Worm (Caenorhabditis elegans) whole organism, early embryonic: ENCODE data around the gene hsp-90.

Source experiments
- B0310.2 ChIP-seq: sonication (generic microtip); optimal IDR thresholded peaks from 2 replicates; lab custom pipeline; 2016; ENCODE audit warnings: mild to moderate bottlenecking, missing genetic modification characterization, missing compliant biosample characterization
- F13C5.2 ChIP-seq: sonication (generic microtip); optimal IDR thresholded peaks from 2 replicates; lab custom pipeline; 2017; ENCODE audit warnings: mild to moderate bottlenecking, missing genetic modification characterization, inconsistent platforms, missing compliant biosample characterization
- aly-1 ChIP-seq: sonication (generic microtip); optimal IDR thresholded peaks from 2 replicates; lab custom pipeline; 2016; ENCODE audit warnings: missing genetic modification characterization, missing compliant biosample characterization
- ama-1 ChIP-seq: fragments of 150-350 bp; optimal IDR thresholded peaks from 2 replicates; lab custom pipeline; 2014
- ceh-13 ChIP-seq: fragments of 200-800 bp; sonication (Bioruptor generic); optimal IDR thresholded peaks from 2 replicates; lab custom pipeline; 2018; ENCODE audit warnings: mild to moderate bottlenecking, missing genetic modification characterization, missing compliant biosample characterization
- ceh-36 ChIP-seq: sonication (generic microtip); optimal IDR thresholded peaks from 2 replicates; lab custom pipeline; 2016; ENCODE audit warnings: missing genetic modification characterization, inconsistent platforms, missing compliant biosample characterization
- ets-7 ChIP-seq: sonication (generic microtip); optimal IDR thresholded peaks from 2 replicates; lab custom pipeline; 2016; ENCODE audit warnings: missing genotype, missing genetic modification characterization, missing compliant biosample characterization
- flt-1 ChIP-seq: fragments of 200-800 bp; sonication (Bioruptor generic); IDR thresholded peaks from 2 replicates; pipeline ENCODE4 v1.3.6; 2022; ENCODE audit warnings: missing genetic modification characterization, missing compliant biosample characterization
- hmbx-1 ChIP-seq: sonication (generic microtip); optimal IDR thresholded peaks from 2 replicates; lab custom pipeline; 2016; ENCODE audit warnings: mild to moderate bottlenecking, missing genetic modification characterization, missing compliant biosample characterization
- hmg-4 ChIP-seq: fragments of 200-800 bp; sonication (Bioruptor generic); optimal IDR thresholded peaks from 2 replicates; lab custom pipeline; 2018; ENCODE audit warnings: mild to moderate bottlenecking, missing genetic modification characterization, missing compliant biosample characterization
- hnd-1 ChIP-seq: sonication (generic microtip); optimal IDR thresholded peaks from 2 replicates; lab custom pipeline; 2016; ENCODE audit warnings: missing genetic modification characterization, missing compliant biosample characterization
- pes-1 ChIP-seq: fragments of 200-800 bp; sonication (Bioruptor generic); IDR thresholded peaks from 2 replicates; pipeline ENCODE4 v1.3.6; 2022; ENCODE audit warnings: missing genetic modification reagents, missing genetic modification characterization, missing compliant biosample characterization
- scrt-1 ChIP-seq: fragments of 200-800 bp; sonication (Bioruptor generic); IDR thresholded peaks from 2 replicates; pipeline ENCODE4 v1.3.6; 2022; ENCODE audit warnings: missing genetic modification characterization, missing compliant biosample characterization
- sea-1 ChIP-seq: fragments of 200-800 bp; sonication (Bioruptor generic); conservative IDR thresholded peaks from 2 replicates; pipeline ENCODE4 v1.3.6; 2022; ENCODE audit warnings: missing genetic modification characterization, missing compliant biosample characterization
- tbx-11 ChIP-seq: fragments of 200-800 bp; sonication (Bioruptor generic); IDR thresholded peaks from 2 replicates; pipeline ENCODE4 v1.3.6; 2022; ENCODE audit warnings: missing genetic modification characterization, missing compliant biosample characterization
- tbx-37 ChIP-seq: fragments of 200-800 bp; sonication (Bioruptor generic); conservative IDR thresholded peaks from 2 replicates; pipeline ENCODE4 v1.3.6; 2022; ENCODE audit warnings: missing genetic modification reagents, missing genetic modification characterization, missing compliant biosample characterization
- tra-4 ChIP-seq: sonication (generic microtip); optimal IDR thresholded peaks from 2 replicates; lab custom pipeline; 2017; ENCODE audit warnings: missing genetic modification characterization, missing compliant biosample characterization

hsp-90 gene

DNA sequence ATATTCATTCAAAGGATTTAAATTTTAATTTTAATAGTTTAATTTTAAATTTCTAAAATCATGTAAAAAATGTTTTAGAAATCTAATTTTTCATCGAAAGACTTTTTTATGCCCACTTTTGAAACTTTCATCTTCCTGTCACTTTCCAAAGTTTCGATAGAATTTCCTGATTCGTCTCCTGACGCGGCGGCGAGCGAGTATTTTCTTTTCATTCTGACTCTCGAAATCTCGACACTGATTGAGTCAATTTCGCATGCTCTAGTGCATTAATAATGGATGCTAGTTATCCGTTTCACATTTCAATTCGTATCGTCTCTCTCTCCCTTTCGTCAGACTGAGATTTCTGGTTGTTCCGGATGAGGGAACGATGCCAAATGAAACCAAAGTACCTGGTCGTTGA is 35.9 kb upstream of the hsp-90 start:
- no peak for TF ChIP-seq F13C5.2
- TF ChIP-seq ets-7 (tag; lab: Kevin White, UChicago): no peak
- TF ChIP-seq flt-1: no peak
- no peak for TF ChIP-seq scrt-1 (GFP tag; lab: Robert Waterston, UW)
- no peak for TF ChIP-seq tbx-11 (GFP tag; lab: Robert Waterston, UW)
- TF ChIP-seq tra-4 (tag; lab: Kevin White, UChicago): no peak

DNA sequence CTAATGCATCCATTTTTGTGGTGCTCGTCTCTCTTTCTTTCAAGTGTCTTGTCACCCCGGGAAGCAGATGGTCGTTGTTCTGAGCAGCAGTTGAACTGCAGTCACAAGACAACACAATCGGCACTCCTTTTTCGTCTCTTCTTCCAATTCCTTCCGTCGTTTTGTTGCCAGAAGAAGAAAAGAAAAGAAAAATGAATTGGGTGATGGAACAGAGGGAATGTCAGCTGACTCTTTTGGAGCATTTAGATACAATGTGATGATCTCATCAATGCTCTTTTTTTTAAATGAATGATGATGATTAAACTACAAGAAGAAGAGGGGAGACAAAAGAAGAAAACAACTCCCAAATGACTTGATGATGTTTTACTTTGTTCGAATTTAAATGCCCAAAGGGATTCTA is 34.8 kb upstream of the hsp-90 start:
- no peak for TF ChIP-seq tbx-37
- TF ChIP-seq flt-1: no peak
- TF ChIP-seq hmg-4 (GFP tag; lab: Kevin White, UChicago): no peak
- no peak for TF ChIP-seq B0310.2 (tag; lab: Kevin White, UChicago)
- no peak for TF ChIP-seq aly-1 (tag; lab: Kevin White, UChicago)
- no peak for TF ChIP-seq scrt-1 (GFP tag; lab: Robert Waterston, UW)
- TF ChIP-seq ama-1 (lab: Kevin White, UChicago): no peak
- no peak for TF ChIP-seq tra-4 (tag; lab: Kevin White, UChicago)
- TF ChIP-seq sea-1 (GFP tag; lab: Robert Waterston, UW): no peak
- no peak for TF ChIP-seq hnd-1 (tag; lab: Kevin White, UChicago)
- TF ChIP-seq tbx-11 (GFP tag; lab: Robert Waterston, UW): no peak

DNA sequence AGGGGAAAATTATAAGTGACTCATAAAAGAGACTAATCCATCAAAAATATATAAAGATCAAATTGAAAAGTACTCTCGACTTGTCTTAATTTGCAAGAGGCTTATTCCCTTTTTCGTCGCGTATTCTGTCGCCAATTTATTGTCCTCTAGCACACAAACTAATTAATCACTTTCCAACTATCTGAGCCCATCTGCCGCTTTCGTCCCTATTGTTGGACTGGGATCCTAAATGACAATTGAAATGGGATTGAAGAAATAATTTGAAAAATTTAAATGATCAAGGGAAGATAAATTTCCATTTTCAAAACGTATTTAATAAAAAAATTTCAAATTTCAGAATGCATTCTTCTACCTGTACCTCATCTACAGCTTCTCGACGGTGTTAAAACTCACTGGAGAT is 34.1 kb upstream of the hsp-90 start:
- TF ChIP-seq tra-4 (tag; lab: Kevin White, UChicago): no peak
- TF ChIP-seq hnd-1 (tag; lab: Kevin White, UChicago): no peak
- TF ChIP-seq tbx-37: no peak

DNA sequence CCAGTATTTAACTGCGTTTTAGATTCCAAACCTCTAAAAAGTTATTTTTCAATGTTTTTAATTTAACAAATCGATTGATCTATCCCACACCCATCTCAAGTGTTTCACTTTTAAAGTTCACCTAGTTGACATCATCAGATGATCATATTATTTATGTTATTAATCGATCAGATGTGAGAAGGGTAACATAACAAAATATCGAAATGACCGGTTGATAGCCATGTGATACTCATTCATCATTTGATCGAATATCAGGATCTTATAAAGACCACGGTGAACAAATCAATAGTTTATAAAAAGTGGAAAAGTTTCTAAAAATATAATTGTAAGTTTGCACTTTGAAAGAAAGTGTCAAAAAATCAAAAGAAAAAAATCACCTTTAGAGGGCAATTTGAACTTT is 29.0 kb upstream of the hsp-90 start:
- TF ChIP-seq tbx-37: no peak
- no peak for TF ChIP-seq hnd-1 (tag; lab: Kevin White, UChicago)
- no peak for TF ChIP-seq tra-4 (tag; lab: Kevin White, UChicago)
- TF ChIP-seq ets-7 (tag; lab: Kevin White, UChicago): no peak

DNA sequence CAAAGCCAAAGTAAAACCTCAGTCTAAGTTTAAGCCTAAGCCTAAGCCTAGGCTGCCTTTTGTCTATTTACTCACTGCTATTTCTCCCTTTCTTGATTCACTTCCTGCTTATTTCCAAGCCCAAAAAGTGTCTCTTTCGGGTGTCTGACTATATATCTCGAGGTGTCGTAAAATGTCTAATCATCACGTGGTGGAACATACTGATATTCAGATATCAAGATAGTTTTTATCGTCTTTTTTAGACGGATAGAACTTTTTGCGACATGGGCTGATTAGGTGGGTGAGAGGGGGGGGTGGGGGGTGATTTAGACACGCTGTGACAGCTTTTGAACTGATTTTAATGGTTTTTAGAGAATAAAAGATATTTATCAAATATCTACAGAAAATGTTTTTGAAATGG is 27.7 kb upstream of the hsp-90 start:
- TF ChIP-seq hmbx-1 (no peak), ets-7 (tag; lab: Kevin White, UChicago) (no peak), ceh-36 (tag; lab: Kevin White, UChicago) (no peak), aly-1 (tag; lab: Kevin White, UChicago) (no peak), flt-1 (no peak), hmg-4 (GFP tag; lab: Kevin White, UChicago) (no peak), ama-1 (lab: Kevin White, UChicago) (no peak)

DNA sequence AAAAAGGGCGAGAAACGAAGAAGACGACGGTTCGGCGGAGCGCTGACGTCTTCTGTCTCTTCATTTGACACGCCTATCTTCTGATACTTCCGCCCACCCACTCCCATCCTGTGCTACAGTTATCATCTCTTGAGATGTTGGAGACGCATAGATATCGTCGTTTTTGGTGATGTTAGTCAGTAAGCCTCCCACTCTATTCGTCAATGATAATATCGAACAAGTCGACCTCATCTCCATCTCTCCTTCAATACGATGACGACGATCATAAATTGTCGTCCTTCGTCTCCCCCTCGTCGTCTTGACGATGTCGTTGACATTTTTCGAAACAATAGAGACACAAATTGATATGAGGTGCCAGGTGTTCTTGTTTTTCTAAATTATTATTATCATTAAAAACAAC is 26.6 kb upstream of the hsp-90 start, which contains the start of gene slc-25A29:
Gene slc-25A29, minus strand, starts transcription at position 45 of the 400 bp plus-strand sequence.
- TF ChIP-seq B0310.2 (tag; lab: Kevin White, UChicago) (no peak), ets-7 (tag; lab: Kevin White, UChicago) (no peak), tbx-11 (GFP tag; lab: Robert Waterston, UW) (no peak), ceh-13 (GFP tag; lab: Kevin White, UChicago) (no peak), pes-1 (no peak), hnd-1 (tag; lab: Kevin White, UChicago) (no peak), ama-1 (lab: Kevin White, UChicago) (no peak), F13C5.2 (no peak), flt-1 (no peak), aly-1 (tag; lab: Kevin White, UChicago) (no peak)

DNA sequence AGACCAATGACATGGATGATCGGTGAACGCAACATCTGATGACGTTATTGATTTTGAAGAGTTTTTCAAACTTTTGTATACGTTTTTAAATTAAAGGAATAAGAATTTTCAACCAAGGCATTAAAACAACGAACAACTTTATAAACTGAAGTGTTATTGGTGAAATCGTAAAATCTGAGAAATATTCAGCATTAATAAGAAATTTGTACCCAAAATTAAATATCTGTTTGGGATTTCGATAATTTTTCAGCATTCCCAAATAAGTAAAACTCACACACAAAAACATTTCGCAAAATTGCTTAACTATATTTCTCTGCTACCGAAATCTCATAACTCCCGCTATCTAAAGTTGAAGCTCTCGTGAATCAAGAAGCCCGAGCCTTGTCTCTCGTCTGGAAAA is 25.1 kb upstream of the hsp-90 start:
- TF ChIP-seq aly-1 (tag; lab: Kevin White, UChicago): no peak
- no peak for TF ChIP-seq tbx-37
- no peak for TF ChIP-seq ceh-13 (GFP tag; lab: Kevin White, UChicago)
- TF ChIP-seq B0310.2 (tag; lab: Kevin White, UChicago): no peak
- TF ChIP-seq hmbx-1: no peak
- no peak for TF ChIP-seq ceh-36 (tag; lab: Kevin White, UChicago)
- no peak for TF ChIP-seq tbx-11 (GFP tag; lab: Robert Waterston, UW)
- no peak for TF ChIP-seq pes-1
- TF ChIP-seq scrt-1 (GFP tag; lab: Robert Waterston, UW): no peak
- TF ChIP-seq ama-1 (lab: Kevin White, UChicago): no peak

DNA sequence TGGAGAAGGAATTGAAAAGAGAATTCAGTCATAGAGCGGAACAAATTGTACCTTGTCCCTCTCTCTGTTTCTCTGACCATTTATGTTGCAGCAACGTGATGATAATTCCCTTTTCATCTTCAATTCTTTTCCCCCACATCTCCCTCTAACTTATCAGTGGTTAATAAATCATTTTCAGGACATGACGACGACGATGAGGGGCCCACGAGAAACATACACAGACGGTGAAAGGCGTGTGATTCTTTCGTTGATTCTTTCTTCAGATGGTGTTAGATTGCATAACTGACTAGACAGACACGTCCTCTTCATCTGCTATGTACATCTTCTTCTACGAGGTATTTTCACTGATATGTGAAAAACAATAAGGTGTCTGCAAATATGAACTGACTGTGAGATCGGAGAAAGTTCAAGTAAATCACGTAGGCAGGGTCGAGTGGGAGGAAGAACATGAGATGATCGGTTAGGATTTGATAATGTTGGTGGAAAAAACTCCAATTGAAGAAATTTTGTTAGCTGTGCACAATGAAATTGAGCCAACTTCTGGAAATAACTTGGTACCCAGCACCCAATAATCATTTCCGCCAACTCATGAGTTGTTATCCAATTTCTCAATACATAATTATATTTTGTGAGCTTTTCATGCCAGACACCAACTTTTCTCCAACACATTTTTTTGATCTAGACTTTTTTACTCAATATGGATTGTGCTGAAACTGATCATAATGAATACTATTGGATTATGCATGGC is 23.9 kb upstream of the hsp-90 start, which contains the start of gene srh-17:
Gene srh-17, plus strand, starts transcription at position 698 of the 748 bp plus-strand sequence.
- TF ChIP-seq aly-1 (tag; lab: Kevin White, UChicago) (no peak), ceh-13 (GFP tag; lab: Kevin White, UChicago) (no peak)

- no peak for TF ChIP-seq ceh-13 (GFP tag; lab: Kevin White, UChicago)
- no peak for TF ChIP-seq hnd-1 (tag; lab: Kevin White, UChicago)
- TF ChIP-seq F13C5.2: no peak
These were observed 21.7 kb upstream of the hsp-90 start, which contains the start of gene C47E8.9 for ce11 chrV:14663006-14663405. Gene C47E8.9, plus strand, starts transcription at chrV:14663306.
